Fruit fly (Drosophila melanogaster) Kc167 (cell line): ENCODE measurements around the gene mamo.

Experiments used
- Sin3A ChIP-seq: fragments of >200 bp; optimal IDR thresholded peaks from 2 replicates; lab custom pipeline; 2018; ENCODE audit warnings: missing external identifiers
- h ChIP-seq: fragments of >200 bp; optimal IDR thresholded peaks from 3 replicates; lab custom pipeline; 2018; ENCODE audit warnings: missing external identifiers
- insv ChIP-seq: fragments of >200 bp; optimal IDR thresholded peaks from 3 replicates; lab custom pipeline; 2018; ENCODE audit warnings: missing external identifiers
- psq ChIP-seq: fragments of >200 bp; optimal IDR thresholded peaks from 2 replicates; lab custom pipeline; 2017; ENCODE audit warnings: missing external identifiers

DNA sequence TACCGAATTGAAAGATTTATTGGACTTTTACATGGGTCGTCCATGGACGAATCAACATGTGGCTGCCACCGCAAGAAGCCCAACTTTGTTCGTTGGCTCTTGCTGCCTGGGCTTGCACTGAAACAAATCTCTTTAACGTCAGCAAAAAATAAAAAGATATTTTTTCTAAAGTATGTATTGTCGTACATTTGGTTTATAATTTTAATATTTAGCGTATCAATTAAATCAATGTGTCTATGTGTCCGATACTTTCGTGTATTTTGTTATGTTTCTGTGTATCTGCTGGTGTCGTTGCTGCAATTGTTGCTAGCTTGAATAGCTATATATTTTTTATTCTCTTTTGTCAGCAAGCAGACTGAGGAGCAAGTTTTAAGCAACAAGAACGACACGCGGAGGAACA lies 27.1 kb upstream of the mamo start:
- TF ChIP-seq h (lab: Kevin White, UChicago) (no peak), insv (lab: Kevin White, UChicago) (no peak), Sin3A (lab: Kevin White, UChicago) (no peak), psq (lab: Kevin White, UChicago) (no peak)
